Fruit fly (Drosophila melanogaster): Measurements from ENCODE around the gene Arr2.

The Arr2 gene

DNA sequence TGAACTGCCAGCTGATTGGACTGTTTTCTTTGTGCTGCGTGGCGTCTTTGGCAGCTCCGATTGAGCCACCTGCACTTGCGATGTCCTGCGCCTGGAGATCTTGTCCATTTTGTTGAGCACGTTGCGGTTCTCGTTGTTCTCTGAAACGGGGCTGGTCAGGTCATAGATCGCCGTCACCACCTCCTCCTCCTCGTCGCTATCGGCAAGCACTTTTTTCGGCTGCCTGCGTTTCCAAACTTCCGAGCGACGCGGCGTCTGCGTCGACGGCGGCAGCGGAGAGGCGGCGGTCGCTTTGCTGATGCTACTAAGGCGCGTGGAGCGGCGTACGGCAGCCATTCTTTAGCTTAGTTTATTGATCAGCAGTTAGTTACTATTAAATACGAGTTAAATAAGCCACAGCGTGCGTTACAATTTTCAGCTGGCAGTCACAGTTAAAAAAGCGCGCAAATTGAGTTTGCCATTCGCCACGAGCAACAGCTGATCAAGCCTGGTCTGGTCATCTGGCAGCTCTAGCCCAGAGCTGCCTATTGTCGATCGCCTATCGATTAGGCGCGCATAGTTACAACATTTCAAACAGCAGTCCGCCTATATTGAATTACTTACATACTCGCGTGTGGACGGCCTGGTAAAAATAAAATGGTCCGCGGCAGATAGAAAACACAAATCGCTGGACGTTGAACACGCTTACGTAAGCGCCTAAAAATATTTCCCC lies 15.0 kb downstream of the Arr2 start, which contains the start of gene Cdc6:
Gene Cdc6 (minus strand): TSS at position 456 of the 712 bp plus-strand sequence.
- peak; percentile 12 for TF ChIP-seq CG15601 (tag; optimal IDR thresholded peaks at IDR 0.05)
- TF ChIP-seq Hr3 (GFP tag; optimal IDR thresholded peaks at IDR 0.05), result no peak
- TF ChIP-seq CHES-1-like (GFP tag; optimal IDR thresholded peaks at IDR 0.05), result peak; percentile 4
- no peak for TF ChIP-seq Atf-2 (GFP tag; optimal IDR thresholded peaks at IDR 0.05)
- TF ChIP-seq CG18011 (GFP tag; optimal IDR thresholded peaks at IDR 0.05), result no peak
- no peak for TF ChIP-seq CG34422 (GFP tag; IDR thresholded peaks at IDR 0.05)
- peak; percentile 19; the same call in 1 of the 2 replicates for TF ChIP-seq CG3847 (GFP tag; IDR thresholded peaks at IDR 0.05)
- no peak for TF ChIP-seq Xrp1 (GFP tag; IDR thresholded peaks at IDR 0.05)
- no peak for TF ChIP-seq crol (GFP tag; IDR thresholded peaks at IDR 0.05)
- 0 out of 3 replicates have a peak, but pooled peaks have one; percentile 21 for TF ChIP-seq knrl (GFP tag; IDR thresholded peaks at IDR 0.05; ENCODE audit: partially characterized antibody)
- TF ChIP-seq CG6654 (GFP tag; optimal IDR thresholded peaks at IDR 0.05), result no peak
- TF ChIP-seq CG11085 (GFP tag; IDR thresholded peaks at IDR 0.05), result no peak
- TF ChIP-seq CG12769 (tag; optimal IDR thresholded peaks at IDR 0.05), result peak; percentile 31
- TF ChIP-seq Doc2 (GFP tag; IDR thresholded peaks at IDR 0.05), result no peak
- TF ChIP-seq so (GFP tag; IDR thresholded peaks at IDR 0.05), result peak; percentile 60; the same call in 1 of the 3 replicates
- TF ChIP-seq E2f1 (GFP tag; IDR thresholded peaks at IDR 0.05), result peak; percentile 70; the same call in 1 of the 2 replicates
- no peak for TF ChIP-seq CG12744 (GFP tag; optimal IDR thresholded peaks at IDR 0.05)
- TF ChIP-seq CG42726 (GFP tag; IDR thresholded peaks at IDR 0.05; ENCODE audit: partially characterized antibody), result no peak
- no peak for TF ChIP-seq CG30431 (GFP tag; optimal IDR thresholded peaks at IDR 0.05)
- peak; percentile 1 for TF ChIP-seq HmgZ (tag; optimal IDR thresholded peaks at IDR 0.05)
- TF ChIP-seq gfzf (GFP tag; optimal IDR thresholded peaks at IDR 0.05), result peak; percentile 11
- peak; percentile 12 for TF ChIP-seq CG17829 (tag; optimal IDR thresholded peaks at IDR 0.05)
- TF ChIP-seq Sry-δ (GFP tag; optimal IDR thresholded peaks at IDR 0.05), result peak; percentile 47
- no peak for TF ChIP-seq tgo (GFP tag; IDR thresholded peaks at IDR 0.05)
- TF ChIP-seq Sin3A (optimal IDR thresholded peaks at IDR 0.05), result peak; percentile 69
- TF ChIP-seq Hr78 (GFP tag; optimal IDR thresholded peaks at IDR 0.05), result peak in 1 of 2 experiments; percentile 4
- peak; percentile 7 for TF ChIP-seq nmo (GFP tag; optimal IDR thresholded peaks at IDR 0.05)
- no peak for TF ChIP-seq cad (GFP tag; optimal IDR thresholded peaks at IDR 0.05)
- TF ChIP-seq CG1603 (tag; optimal IDR thresholded peaks at IDR 0.05), result peak; percentile 71
- no peak for TF ChIP-seq CG13296 (GFP tag; optimal IDR thresholded peaks at IDR 0.05)
- no peak for TF ChIP-seq Lim3 (GFP tag; IDR thresholded peaks at IDR 0.05)
- peak; percentile 66; the same call in 1 of the 3 replicates for TF ChIP-seq CG6791 (GFP tag; IDR thresholded peaks at IDR 0.05; ENCODE audit: partially characterized antibody)
- TF ChIP-seq fd64A (GFP tag; optimal IDR thresholded peaks at IDR 0.05), result no peak
- no peak for TF ChIP-seq CG12391 (tag; optimal IDR thresholded peaks at IDR 0.05)
- TF ChIP-seq Lhr (GFP tag; optimal IDR thresholded peaks at IDR 0.05), result peak; percentile 48
- TF ChIP-seq CG14710 (tag; optimal IDR thresholded peaks at IDR 0.05), result peak; percentile 13
- no peak for TF ChIP-seq pros (GFP tag; optimal IDR thresholded peaks at IDR 0.05)
- TF ChIP-seq MESR4 (GFP tag; optimal IDR thresholded peaks at IDR 0.05), result peak; percentile 49
- peak; percentile 48; the same call in 1 of the 2 replicates for TF ChIP-seq amos (GFP tag; IDR thresholded peaks at IDR 0.05; ENCODE audit: partially characterized antibody)
- TF ChIP-seq YL-1 (GFP tag; optimal IDR thresholded peaks at IDR 0.05), result peak; percentile 25
- peak; percentile 93 for TF ChIP-seq CG11560 (tag; IDR thresholded peaks at IDR 0.05)
- TF ChIP-seq CG8089 (GFP tag; optimal IDR thresholded peaks at IDR 0.05), result no peak
- TF ChIP-seq Pdp1 (GFP tag; optimal IDR thresholded peaks at IDR 0.05), result peak in 1 of 2 experiments; percentile 81
- no peak for TF ChIP-seq ken (GFP tag; IDR thresholded peaks at IDR 0.05)
- TF ChIP-seq CG6689 (GFP tag; IDR thresholded peaks at IDR 0.05), result no peak
- TF ChIP-seq CG1602 (GFP tag; optimal IDR thresholded peaks at IDR 0.05), result no peak
- peak; percentile 78 for TF ChIP-seq Med (GFP tag)
- no peak for TF ChIP-seq tio (GFP tag; optimal IDR thresholded peaks at IDR 0.05)
- peak; percentile 53 for TF ChIP-seq CG13287 (GFP tag; IDR thresholded peaks at IDR 0.05; ENCODE audit: partially characterized antibody)

All from whole organism, embryonic.